Worm (Caenorhabditis elegans) whole organism, young adult: Measurements from ENCODE around the gene gro-1.

Source experiments
- F10E7.11 ChIP-seq: sonication (generic microtip); optimal IDR thresholded peaks from 2 replicates; lab custom pipeline; 2017; ENCODE audit warnings: mild to moderate bottlenecking, missing genetic modification characterization, moderate library complexity, missing compliant biosample characterization
- F23B12.7 ChIP-seq: sonication (generic microtip); optimal IDR thresholded peaks from 2 replicates; lab custom pipeline; 2017; ENCODE audit warnings: missing genetic modification characterization, mild to moderate bottlenecking, missing compliant biosample characterization, antibody characterized with exemption, moderate library complexity; ENCODE audit not compliant: insufficient read depth
- F33H1.4 ChIP-seq: fragments of 200-800 bp; sonication (Bioruptor generic); IDR thresholded peaks from 2 replicates; pipeline ENCODE4 v1.3.6; 2022; ENCODE audit warnings: missing genetic modification reagents, missing genetic modification characterization, missing compliant biosample characterization
- F37B4.10 ChIP-seq: fragments of 200-800 bp; sonication (Bioruptor generic); IDR thresholded peaks from 2 replicates; pipeline ENCODE4 v1.3.6; 2022; ENCODE audit warnings: missing genetic modification characterization, missing compliant biosample characterization
- F55B11.4 ChIP-seq: sonication (generic microtip); optimal IDR thresholded peaks from 2 replicates; lab custom pipeline; 2016; ENCODE audit warnings: missing compliant biosample characterization, missing genetic modification characterization, borderline replicate concordance; ENCODE audit not compliant: insufficient read depth
- F57A8.1 ChIP-seq: fragments of 200-800 bp; sonication (Bioruptor generic); optimal IDR thresholded peaks from 2 replicates; lab custom pipeline; 2018; ENCODE audit warnings: mild to moderate bottlenecking, missing genetic modification characterization, moderate library complexity, missing compliant biosample characterization
- Y53G8AR.9 ChIP-seq: fragments of 200-800 bp; sonication (Bioruptor generic); conservative IDR thresholded peaks from 2 replicates; pipeline ENCODE4 v1.3.6; 2022; ENCODE audit warnings: missing genetic modification reagents, missing genetic modification characterization, missing compliant biosample characterization
- ZK185.1 ChIP-seq: sonication (generic microtip); optimal IDR thresholded peaks from 2 replicates; lab custom pipeline; 2016; ENCODE audit warnings: mild to moderate bottlenecking, missing genetic modification characterization, missing compliant biosample characterization; ENCODE audit not compliant: poor library complexity, severe bottlenecking
- atf-7 ChIP-seq: sonication (generic microtip); optimal IDR thresholded peaks from 2 replicates; lab custom pipeline; 2017; ENCODE audit warnings: mild to moderate bottlenecking, missing genetic modification characterization, missing compliant biosample characterization
- ccch-3 ChIP-seq: fragments of 200-800 bp; sonication (Bioruptor generic); optimal IDR thresholded peaks from 2 replicates; lab custom pipeline; 2018; ENCODE audit warnings: mild to moderate bottlenecking, missing genetic modification characterization, missing compliant biosample characterization
- cebp-1 ChIP-seq, 2 experiments: fragments of 200-800 bp in 1 of 2; sonication (Bioruptor generic) in 1 of 2; sonication (generic microtip) in 1 of 2; IDR thresholded peaks in 1 of 2; optimal IDR thresholded peaks in 1 of 2; 2 replicates each; pipeline versions ENCODE4 v1.3.6 to Lab custom; 2017 to 2022; ENCODE audit warnings: missing compliant biosample characterization in 2 of 2, missing genetic modification characterization in 2 of 2, mild to moderate bottlenecking in 1 of 2, missing genetic modification reagents in 1 of 2, moderate library complexity in 1 of 2
- ceh-100 ChIP-seq: fragments of 200-800 bp; sonication (Bioruptor generic); IDR thresholded peaks from 2 replicates; pipeline ENCODE4 v1.3.6; 2022; ENCODE audit warnings: missing genetic modification reagents, missing genetic modification characterization, missing compliant biosample characterization
- ceh-27 ChIP-seq: fragments of 200-800 bp; sonication (Bioruptor generic); optimal IDR thresholded peaks from 2 replicates; lab custom pipeline; 2018; ENCODE audit warnings: mild to moderate bottlenecking, missing genetic modification characterization, moderate library complexity, missing compliant biosample characterization
- ceh-40 ChIP-seq: fragments of 200-800 bp; sonication (Bioruptor generic); IDR thresholded peaks from 2 replicates; pipeline ENCODE4 v1.3.6; 2022; ENCODE audit warnings: missing genetic modification characterization, missing compliant biosample characterization
- ceh-58 ChIP-seq: fragments of 200-800 bp; sonication (Bioruptor generic); IDR thresholded peaks from 2 replicates; pipeline ENCODE4 v1.3.6; 2022; ENCODE audit warnings: missing genetic modification characterization, missing compliant biosample characterization
- fkh-3 ChIP-seq: sonication (generic microtip); optimal IDR thresholded peaks from 2 replicates; lab custom pipeline; 2016; ENCODE audit warnings: mild to moderate bottlenecking, missing genetic modification characterization, missing compliant biosample characterization
- gei-17 ChIP-seq: fragments of 200-800 bp; sonication (Bioruptor generic); optimal IDR thresholded peaks from 2 replicates; lab custom pipeline; 2018; ENCODE audit warnings: mild to moderate bottlenecking, missing genetic modification characterization, missing compliant biosample characterization
- lin-40 ChIP-seq: sonication (generic microtip); optimal IDR thresholded peaks from 2 replicates; lab custom pipeline; 2016; ENCODE audit warnings: missing genetic modification characterization, mild to moderate bottlenecking, missing compliant biosample characterization, missing genotype, missing genetic modification reagents
- madf-10 ChIP-seq: sonication (generic microtip); optimal IDR thresholded peaks from 2 replicates; lab custom pipeline; 2016; ENCODE audit warnings: mild to moderate bottlenecking, missing genetic modification characterization, missing compliant biosample characterization
- madf-3 ChIP-seq: fragments of 200-800 bp; sonication (Bioruptor generic); IDR thresholded peaks from 2 replicates; pipeline ENCODE4 v1.3.6; 2022; ENCODE audit warnings: missing genetic modification reagents, missing genetic modification characterization, missing compliant biosample characterization
- madf-6 ChIP-seq: fragments of 200-800 bp; sonication (Bioruptor generic); IDR thresholded peaks from 2 replicates; pipeline ENCODE4 v1.3.6; 2022; ENCODE audit warnings: missing genetic modification reagents, missing genetic modification characterization, missing compliant biosample characterization
- mcd-1 ChIP-seq: fragments of 200-800 bp; sonication (Bioruptor generic); IDR thresholded peaks from 2 replicates; pipeline ENCODE4 v1.3.6; 2022; ENCODE audit warnings: missing genetic modification reagents, missing genetic modification characterization, missing compliant biosample characterization
- nfyb-1 ChIP-seq: fragments of 200-800 bp; sonication (Bioruptor generic); IDR thresholded peaks from 2 replicates; pipeline ENCODE4 v1.3.6; 2022; ENCODE audit warnings: missing genetic modification reagents, missing genetic modification characterization, missing compliant biosample characterization
- nhr-90 ChIP-seq: sonication (generic microtip); optimal IDR thresholded peaks from 2 replicates; lab custom pipeline; 2016; ENCODE audit warnings: missing genotype, mild to moderate bottlenecking, missing genetic modification characterization, missing compliant biosample characterization
- pbrm-1 ChIP-seq: fragments of 200-800 bp; sonication (Bioruptor generic); IDR thresholded peaks from 2 replicates; pipeline ENCODE4 v1.3.6; 2022; ENCODE audit warnings: missing genetic modification reagents, missing genetic modification characterization, missing compliant biosample characterization
- rcor-1 ChIP-seq: fragments of 200-800 bp; sonication (Bioruptor generic); IDR thresholded peaks from 2 replicates; pipeline ENCODE4 v1.3.6; 2022; ENCODE audit warnings: missing genetic modification reagents, missing genetic modification characterization, missing compliant biosample characterization
- rpc-1 ChIP-seq, 2 experiments: fragments of 150-350 bp in 1 of 2; sonication (generic microtip) in 1 of 2; optimal IDR thresholded peaks; 2 replicates each; lab custom pipeline; 2014 to 2018; ENCODE audit warnings: missing biosample characterization in 1 of 2, missing genetic modification characterization in 1 of 2, missing genetic modification reagents in 1 of 2, missing genotype in 1 of 2
- sea-2 ChIP-seq: fragments of 200-800 bp; sonication (Bioruptor generic); IDR thresholded peaks from 2 replicates; pipeline ENCODE4 v1.3.6; 2022; ENCODE audit warnings: missing genetic modification characterization, missing compliant biosample characterization
- snpc-4 ChIP-seq, 5 experiments: fragments of 150-350 bp in 1 of 5; sonication (generic microtip) in 4 of 5; optimal IDR thresholded peaks; 2 replicates each; lab custom pipeline; 2014 to 2018; ENCODE audit warnings: missing genetic modification characterization in 5 of 5, missing biosample characterization in 3 of 5, antibody characterized with exemption in 2 of 5, mild to moderate bottlenecking in 2 of 5, missing compliant biosample characterization in 2 of 5, missing genotype in 2 of 5, moderate library complexity in 2 of 5, missing genetic modification reagents in 1 of 5
- tbx-9 ChIP-seq: sonication (generic microtip); optimal IDR thresholded peaks from 2 replicates; lab custom pipeline; 2016; ENCODE audit warnings: borderline replicate concordance, missing genetic modification characterization, inconsistent platforms, missing compliant biosample characterization
- unc-62 ChIP-seq: fragments of 150-350 bp; optimal IDR thresholded peaks from 2 replicates; lab custom pipeline; 2014; ENCODE audit warnings: missing biosample characterization, missing genetic modification reagents, missing genetic modification characterization
- ztf-18 ChIP-seq: sonication (generic microtip); optimal IDR thresholded peaks from 2 replicates; lab custom pipeline; 2016; ENCODE audit warnings: missing genotype, mild to moderate bottlenecking, missing genetic modification characterization, missing compliant biosample characterization

The gro-1 gene

ce11 chrIII:5227831-5228467 is 37.0 kb upstream of the gro-1 start, which contains the start of the genes C34E10.12, C34E10.10 and atp-2 (continued):
- TF ChIP-seq rcor-1 (peak; percentile 39; the same call in 1 of the 2 replicates), ZK185.1 (tag; lab: Kevin White, UChicago) (peak; percentile 68), cebp-1 (GFP tag; IDR thresholded peaks at IDR 0.05; lab: Robert Waterston, UW) (no peak), cebp-1 (tag; optimal IDR thresholded peaks at IDR 0.05; lab: Kevin White, UChicago) (peak; percentile 59), F33H1.4 (GFP tag; lab: Robert Waterston, UW) (peak; percentile 96), madf-6 (GFP tag; lab: Robert Waterston, UW) (peak; percentile 72), F23B12.7 (peak; percentile 87), rpc-1 (optimal IDR thresholded peaks at IDR 0.05; lab: Kevin White, UChicago) (peak; percentile 25), rpc-1 (tag; optimal IDR thresholded peaks at IDR 0.05; lab: Kevin White, UChicago) (no peak), ztf-18 (peak; percentile 12), pbrm-1 (GFP tag; lab: Robert Waterston, UW) (peak; percentile 50; the same call in 1 of the 2 replicates), ceh-100 (GFP tag; lab: Robert Waterston, UW) (peak; percentile 57; the same call in 1 of the 2 replicates), madf-10 (tag; lab: Kevin White, UChicago) (peak; percentile 54), lin-40 (tag; lab: Kevin White, UChicago) (peak; percentile 64), snpc-4 (GFP tag; optimal IDR thresholded peaks at IDR 0.05; lab: Kevin White, UChicago) (no peak), snpc-4 (tag; optimal IDR thresholded peaks at IDR 0.05; lab: Kevin White, UChicago) (peak; percentile 24 to 75 (median 40)), nhr-90 (tag; lab: Kevin White, UChicago) (no peak)

ce11 chrIII:5228839-5229238 is 36.1 kb upstream of the gro-1 start:
- no peak for TF ChIP-seq sea-2 (GFP tag; lab: Robert Waterston, UW)

- TF ChIP-seq unc-62, result no peak
- no peak; the same call in 1 of the 2 replicates for TF ChIP-seq madf-6 (GFP tag; lab: Robert Waterston, UW)
- peak; percentile 4 for TF ChIP-seq ZK185.1 (tag; lab: Kevin White, UChicago)
- no peak; the same call in 1 of the 2 replicates for TF ChIP-seq mcd-1 (GFP tag; lab: Robert Waterston, UW)
- no peak for TF ChIP-seq rcor-1
- TF ChIP-seq fkh-3 (tag; lab: Kevin White, UChicago), result no peak
- no peak for TF ChIP-seq lin-40 (tag; lab: Kevin White, UChicago)
- 0 out of 2 replicates have a peak, but pooled peaks have one; percentile 60 for TF ChIP-seq ceh-58 (GFP tag; lab: Robert Waterston, UW)
- no peak for TF ChIP-seq snpc-4 (GFP tag; optimal IDR thresholded peaks at IDR 0.05; lab: Kevin White, UChicago)
- TF ChIP-seq snpc-4 (tag; optimal IDR thresholded peaks at IDR 0.05; lab: Kevin White, UChicago), result no peak
- TF ChIP-seq F10E7.11 (tag; lab: Kevin White, UChicago), result no peak
- no peak for TF ChIP-seq nfyb-1 (GFP tag; lab: Robert Waterston, UW)
- TF ChIP-seq ccch-3, result no peak
- TF ChIP-seq Y53G8AR.9 (GFP tag; lab: Robert Waterston, UW), result peak; percentile 34; the same call in 1 of the 2 replicates
- no peak for TF ChIP-seq gei-17 (GFP tag; lab: Kevin White, UChicago)
- TF ChIP-seq madf-3 (GFP tag; lab: Robert Waterston, UW), result 0 out of 2 replicates have a peak, but pooled peaks have one; percentile 28
- 0 out of 2 replicates have a peak, but pooled peaks have one; percentile 27 for TF ChIP-seq F37B4.10
- TF ChIP-seq ceh-40 (GFP tag; lab: Robert Waterston, UW), result no peak
- TF ChIP-seq F57A8.1, result no peak
- TF ChIP-seq atf-7 (tag; lab: Kevin White, UChicago), result no peak
- TF ChIP-seq tbx-9, result no peak
- no peak for TF ChIP-seq ceh-27 (GFP tag; lab: Kevin White, UChicago)
- no peak for TF ChIP-seq F55B11.4 (tag; lab: Kevin White, UChicago)
Measured at ce11 chrIII:5229511-5230250, 35.2 kb upstream of the gro-1 start.
